Worm (Caenorhabditis elegans) whole organism, dauer: ENCODE measurements around the gene Y69A2AR.31.

ENCODE experiments used
- unc-62 ChIP-seq: sonication (generic microtip); optimal IDR thresholded peaks from 2 replicates; lab custom pipeline; 2017; ENCODE audit warnings: missing biosample characterization, missing genetic modification reagents, missing genetic modification characterization

Gene Y69A2AR.31

DNA sequence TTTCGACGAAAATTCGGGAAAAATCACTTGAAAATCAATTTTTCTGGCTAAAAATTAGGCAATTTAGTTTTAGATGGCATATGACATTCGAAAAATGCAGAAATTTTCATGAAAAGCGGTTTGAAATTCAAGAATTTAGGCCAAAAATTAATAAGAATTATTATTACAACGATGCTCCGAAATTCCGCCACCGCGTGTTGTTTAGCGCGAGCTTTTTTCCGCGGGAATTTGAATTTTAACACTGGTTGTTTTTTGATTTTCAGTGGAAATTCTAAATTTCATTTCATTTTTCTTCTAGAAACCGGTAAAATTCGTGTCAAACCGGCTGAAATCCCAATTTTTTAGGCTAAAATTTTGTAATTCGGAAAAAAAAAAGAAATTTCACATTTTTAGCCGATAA lies 6.9 kb upstream of the Y69A2AR.31 start:
- no peak for TF ChIP-seq unc-62 (GFP tag; lab: Kevin White, UChicago)

DNA sequence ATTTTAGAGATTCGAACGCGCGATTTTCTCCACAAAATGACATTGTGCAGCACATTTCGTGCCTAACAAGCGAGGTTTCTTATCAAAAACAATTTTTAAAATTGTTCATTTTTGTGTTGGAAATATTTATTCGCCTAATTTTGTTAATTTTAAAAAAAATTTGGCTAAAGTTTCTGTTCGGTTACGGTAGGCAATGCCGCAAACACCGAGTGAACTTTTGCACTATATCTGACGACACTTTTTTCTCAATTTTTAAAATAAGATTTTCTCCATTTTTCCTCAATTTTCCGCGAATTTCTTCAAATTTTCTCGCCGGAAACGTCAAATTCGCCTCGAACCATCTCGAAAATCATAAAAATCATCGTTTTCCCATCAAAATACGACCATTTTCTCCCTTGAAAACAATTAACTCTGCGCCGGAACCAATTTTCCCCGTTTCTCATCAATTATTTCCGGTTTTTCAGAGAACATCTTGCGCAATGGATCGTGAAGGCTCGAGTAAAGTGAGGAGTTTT lies 2.8 kb upstream of the Y69A2AR.31 start, which contains the start of gene Y69A2AR.1:
Gene Y69A2AR.1, plus strand, starts transcription at position 465 of the 515 bp plus-strand sequence.
- no peak for TF ChIP-seq unc-62 (GFP tag; lab: Kevin White, UChicago)

DNA sequence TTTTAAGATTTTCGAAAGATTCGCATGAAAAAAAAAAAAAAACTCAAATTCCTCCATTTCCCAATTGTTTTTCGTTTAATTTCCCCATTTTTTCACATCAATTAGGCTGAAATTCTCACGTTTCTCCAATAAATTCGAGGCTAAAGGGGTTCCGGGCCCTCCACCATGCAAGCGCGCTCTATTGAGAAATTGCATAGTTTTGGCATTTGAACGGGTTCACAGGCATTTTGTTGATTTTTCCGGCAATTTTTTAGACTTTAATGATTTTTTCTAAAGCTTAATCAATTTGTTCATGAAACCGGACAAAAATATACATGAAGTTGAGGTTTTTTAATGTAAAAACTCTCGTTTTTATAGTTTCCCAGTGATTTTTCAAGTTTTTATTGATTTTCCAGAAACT lies 2.3 kb upstream of the Y69A2AR.31 start:
- TF ChIP-seq unc-62 (GFP tag; lab: Kevin White, UChicago), result no peak

DNA sequence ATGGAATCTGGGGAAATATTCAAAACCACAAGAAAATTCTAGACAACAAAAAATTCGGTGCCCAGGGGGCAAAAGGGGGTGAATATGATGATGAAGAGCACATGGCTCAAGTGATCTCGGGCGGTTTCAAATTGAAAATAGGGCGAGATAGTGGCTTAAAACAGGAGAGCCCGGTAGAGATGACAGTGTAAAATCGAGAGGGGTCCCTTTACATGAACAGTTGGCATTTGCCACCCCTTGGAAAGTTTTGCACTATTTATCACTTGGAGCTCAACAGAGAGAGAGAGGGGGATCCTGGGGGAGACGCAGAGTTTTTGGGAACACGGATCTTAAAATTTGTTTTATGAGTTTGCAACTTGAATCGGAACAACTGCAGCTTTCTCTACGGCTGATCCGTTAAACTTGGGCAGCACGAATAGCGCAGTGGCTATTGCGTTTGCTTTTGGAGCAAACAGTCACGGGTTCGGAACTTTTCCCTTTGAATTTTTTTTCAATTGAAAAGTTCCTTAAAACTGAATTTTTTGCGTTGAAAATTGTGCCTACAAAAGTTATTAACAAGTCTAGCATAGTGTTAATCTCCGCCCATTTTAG lies 1.7 kb upstream of the Y69A2AR.31 start:
- TF ChIP-seq unc-62 (GFP tag; lab: Kevin White, UChicago), result no peak

DNA sequence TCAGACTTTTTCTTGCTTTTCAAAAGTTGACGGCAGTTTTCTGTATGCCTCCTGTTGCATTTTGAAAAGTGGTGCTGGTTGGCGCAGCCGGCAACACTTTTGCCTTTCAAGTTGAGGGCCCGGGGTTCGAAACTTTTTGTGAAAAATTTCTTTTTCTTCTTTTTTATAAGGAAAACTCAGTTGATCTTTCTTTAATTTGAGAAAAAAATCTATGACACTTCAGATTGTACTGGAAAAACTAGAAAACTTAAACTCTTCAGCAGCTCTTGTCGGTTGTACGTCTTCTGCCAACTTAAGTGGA lies 1.0 kb upstream of the Y69A2AR.31 start:
- no peak for TF ChIP-seq unc-62 (GFP tag; lab: Kevin White, UChicago)

DNA sequence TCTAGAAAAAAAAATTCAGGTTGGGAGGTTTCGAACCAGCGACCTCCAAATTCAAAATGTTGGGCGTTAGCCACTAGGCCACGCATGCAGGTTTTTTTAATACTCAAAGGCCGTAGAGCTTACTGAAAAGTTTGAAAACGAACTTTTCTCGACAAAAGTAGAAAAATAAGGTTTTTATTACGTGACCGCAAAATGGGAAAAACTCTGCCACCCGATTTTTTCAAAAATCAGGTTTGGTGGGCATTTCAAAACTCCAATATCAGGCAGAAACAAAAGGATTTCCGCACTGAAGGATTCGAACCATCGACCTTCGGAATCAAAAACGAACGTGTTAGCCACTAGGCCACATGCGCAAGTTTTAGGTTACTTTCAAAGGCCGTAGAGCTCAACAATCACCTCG lies 5.1 kb downstream of the Y69A2AR.31 start:
- no peak for TF ChIP-seq unc-62 (GFP tag; lab: Kevin White, UChicago)

DNA sequence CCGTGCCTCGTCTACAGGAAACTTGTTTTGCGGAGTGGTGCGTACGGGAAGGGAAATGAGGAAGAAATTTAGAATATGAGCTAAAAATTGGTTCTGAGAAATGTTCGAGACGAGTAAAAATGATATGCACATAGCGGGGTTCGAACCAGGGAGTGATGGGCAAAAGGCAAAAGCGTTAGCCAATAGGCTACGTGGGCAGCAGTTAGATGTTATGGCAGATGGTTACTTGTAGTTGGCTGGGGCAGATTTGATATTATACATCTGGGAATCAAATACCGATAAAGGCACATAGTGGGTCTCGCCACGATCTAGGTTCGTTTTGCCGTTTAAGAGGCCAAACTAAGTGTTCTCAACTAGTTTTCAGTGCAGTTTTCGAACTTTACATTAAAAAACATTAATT lies 6.5 kb downstream of the Y69A2AR.31 start:
- TF ChIP-seq unc-62 (GFP tag; lab: Kevin White, UChicago), result no peak

DNA sequence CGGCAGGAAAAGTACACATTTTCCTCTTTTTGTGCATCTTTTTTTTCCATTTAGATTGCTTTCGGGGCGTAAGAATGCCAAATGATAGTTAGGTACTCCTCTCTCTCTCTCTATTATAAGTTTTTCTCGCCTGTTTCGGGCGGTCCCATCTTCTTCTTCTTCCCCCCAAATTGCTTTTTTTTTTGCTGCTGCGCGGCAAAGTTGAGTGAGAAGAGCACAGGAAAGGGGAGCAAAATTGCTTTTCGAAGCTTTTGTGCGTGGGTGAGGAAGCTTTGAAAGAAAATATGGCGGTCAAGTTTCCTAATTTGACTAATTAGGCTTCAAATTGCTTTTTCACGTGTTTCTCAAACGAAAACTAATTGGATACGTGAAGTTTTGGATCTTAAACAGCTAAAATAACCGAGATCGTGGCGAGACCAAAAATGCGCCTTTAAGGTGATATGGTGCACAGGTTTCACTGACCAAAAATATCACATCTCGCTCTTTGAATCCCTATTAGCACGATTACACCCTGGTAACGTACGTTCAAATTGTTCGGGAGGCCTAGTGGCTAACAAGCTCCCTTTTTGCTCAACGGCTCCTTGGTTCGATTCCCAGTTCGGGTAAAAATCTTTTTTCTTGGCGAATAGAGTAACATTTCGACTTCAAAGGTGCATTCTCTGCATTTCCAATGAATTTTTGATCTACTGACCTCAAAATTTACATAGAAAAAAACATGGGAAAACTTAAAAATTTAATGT lies 7.2 kb downstream of the Y69A2AR.31 start:
- TF ChIP-seq unc-62 (GFP tag; lab: Kevin White, UChicago), result no peak

DNA sequence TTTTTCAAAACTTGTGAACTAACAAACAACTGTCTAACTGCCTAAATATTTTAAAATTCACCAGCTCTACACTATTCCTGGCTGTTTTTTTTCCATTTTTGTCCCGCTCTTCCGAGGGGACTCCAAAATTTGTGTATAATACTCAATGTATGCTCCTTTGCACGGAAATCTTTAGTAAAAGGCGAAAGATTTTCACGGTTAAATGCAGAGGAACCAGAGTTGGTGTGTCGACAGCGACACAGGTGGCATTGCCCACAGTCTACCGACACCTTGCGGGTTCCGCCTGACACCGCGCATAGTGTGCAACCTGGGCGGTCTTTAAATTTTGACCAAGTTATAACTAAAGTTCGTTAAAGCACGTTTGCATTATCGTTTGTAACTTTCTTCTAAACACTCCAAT lies 8.8 kb downstream of the Y69A2AR.31 start:
- no peak for TF ChIP-seq unc-62 (GFP tag; lab: Kevin White, UChicago)

DNA sequence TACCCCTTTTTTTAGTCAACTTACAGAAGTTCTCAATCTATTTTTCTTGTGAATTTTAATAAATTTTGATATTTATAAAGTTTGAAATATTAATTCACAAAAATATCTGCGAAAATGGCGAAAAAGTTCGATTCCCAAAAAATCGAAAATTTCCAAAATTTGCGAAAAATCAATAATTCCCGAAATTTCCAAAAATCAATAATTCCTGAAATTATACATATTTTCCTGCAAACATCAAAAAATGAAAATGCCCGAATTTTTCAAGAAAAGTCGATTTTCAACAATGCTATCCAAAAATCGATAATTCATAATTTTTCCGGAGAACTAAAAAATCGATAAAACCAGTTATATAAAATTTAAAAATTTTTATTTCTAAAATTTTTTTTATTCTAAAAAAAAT lies 13.8 kb downstream of the Y69A2AR.31 start:
- no peak for TF ChIP-seq unc-62 (GFP tag; lab: Kevin White, UChicago)

DNA sequence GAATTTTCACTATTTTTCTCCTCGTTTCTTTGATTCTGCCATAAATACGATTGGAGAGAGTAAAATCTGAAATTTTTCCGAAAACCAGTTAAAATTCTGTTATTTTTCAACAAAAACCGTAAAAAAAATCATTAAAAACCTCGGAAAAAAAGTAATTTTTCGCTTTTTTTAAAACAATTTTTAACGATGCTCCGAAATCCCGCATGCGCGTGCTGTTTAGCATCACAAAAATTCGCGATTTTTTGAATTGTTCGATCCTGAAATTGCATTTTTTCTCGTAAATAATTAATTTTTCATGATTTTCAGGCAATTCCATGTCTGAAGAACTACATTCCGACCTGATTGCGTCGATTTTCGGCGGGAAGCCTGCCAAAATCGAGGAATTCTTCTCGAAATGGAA lies 21.1 kb downstream of the Y69A2AR.31 start, which contains the start of gene ric-8:
Gene ric-8, plus strand, starts transcription at position 301 of the 400 bp plus-strand sequence.
- TF ChIP-seq unc-62 (GFP tag; lab: Kevin White, UChicago), result no peak

DNA sequence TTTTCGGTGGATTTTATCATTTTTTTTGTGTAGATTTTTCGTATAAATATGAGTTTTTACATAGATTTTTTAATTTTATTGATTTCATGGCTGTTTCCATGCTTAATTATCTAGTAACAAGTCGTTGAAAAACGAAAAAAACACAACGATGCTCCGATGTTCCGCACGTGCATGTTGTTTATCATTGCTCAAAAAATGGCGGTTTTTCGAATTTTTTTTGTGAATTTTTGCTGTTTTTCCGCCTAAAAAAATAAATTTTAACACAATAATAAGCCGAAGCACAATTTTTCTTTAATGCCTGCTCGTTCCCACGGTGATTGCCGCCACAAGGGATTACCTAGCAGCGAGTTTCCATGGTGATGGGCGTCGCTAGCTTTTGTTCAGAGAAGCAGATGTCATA lies 21.7 kb downstream of the Y69A2AR.31 start:
- TF ChIP-seq unc-62 (GFP tag; lab: Kevin White, UChicago), result no peak

DNA sequence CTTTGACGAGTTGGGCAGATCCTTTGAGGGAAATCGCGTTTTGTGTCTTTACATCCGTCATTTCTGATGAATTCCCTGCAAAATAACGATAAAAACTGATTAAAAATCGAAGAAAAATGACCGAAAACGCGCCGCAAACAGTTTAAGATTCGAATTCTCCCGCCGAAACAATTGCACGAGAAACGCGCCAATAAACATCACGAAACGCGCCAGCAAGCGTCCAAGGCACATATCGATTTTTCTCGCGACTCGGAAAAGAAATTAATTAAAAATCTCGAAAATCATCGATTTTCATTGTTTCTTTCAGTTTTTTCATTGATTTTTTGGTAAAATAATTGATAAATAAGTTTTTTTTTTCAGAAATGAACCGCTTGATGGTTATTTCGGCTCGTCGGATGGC lies 22.9 kb downstream of the Y69A2AR.31 start, which contains the start of the genes mdf-2 and nduv-3:
Gene mdf-2, minus strand, starts transcription at position 176 of the 400 bp plus-strand sequence.
Gene nduv-3, plus strand, starts transcription at position 361 of the 400 bp plus-strand sequence.
- TF ChIP-seq unc-62 (GFP tag; lab: Kevin White, UChicago), result no peak

DNA sequence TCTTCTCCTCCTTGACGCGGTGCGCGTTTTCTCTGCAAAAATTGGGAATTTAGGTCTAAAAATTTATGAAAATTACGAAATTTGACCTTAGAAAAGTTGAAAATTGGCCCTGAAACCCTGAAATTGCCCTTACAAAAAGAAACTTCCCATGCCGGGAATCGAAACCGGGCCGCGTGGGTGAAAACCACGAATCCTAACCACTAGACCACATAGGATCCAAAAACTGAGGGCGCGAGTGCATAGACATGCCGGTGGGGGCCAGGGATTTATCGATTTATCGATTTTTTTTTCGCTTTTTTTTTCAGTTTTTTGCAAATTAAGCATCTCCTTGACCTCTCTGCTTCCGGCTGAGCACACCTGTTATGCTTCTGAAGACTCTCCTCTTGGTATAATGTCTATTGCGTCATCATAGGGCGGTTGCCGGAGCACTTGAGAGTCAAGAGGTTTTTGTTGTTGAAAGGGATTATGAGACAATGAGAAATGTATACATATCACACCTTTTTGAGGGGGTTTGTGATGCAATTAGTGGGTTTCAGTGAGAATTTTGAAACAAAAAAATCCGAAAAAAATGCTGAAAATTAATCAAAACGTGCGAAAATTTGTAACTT lies 24.0 kb downstream of the Y69A2AR.31 start:
- no peak for TF ChIP-seq unc-62 (GFP tag; lab: Kevin White, UChicago)

DNA sequence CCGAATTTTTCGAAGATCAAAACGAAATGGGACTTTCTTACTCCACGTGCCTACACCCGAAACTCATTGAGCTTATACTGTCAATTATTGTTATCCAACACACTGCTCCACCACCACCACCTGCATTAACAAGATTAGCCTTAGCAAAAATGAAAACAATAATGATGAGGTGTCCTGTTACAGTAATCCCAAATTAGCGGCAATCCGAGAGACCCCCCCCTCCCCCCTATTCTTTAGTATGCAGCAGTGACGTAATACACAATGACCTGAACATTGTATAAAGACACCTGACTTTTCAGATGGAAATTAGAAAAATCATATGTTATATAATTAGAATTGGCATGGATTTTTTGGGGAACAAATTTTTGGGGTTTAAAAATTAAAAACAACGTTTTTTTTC lies 28.8 kb downstream of the Y69A2AR.31 start:
- TF ChIP-seq unc-62 (GFP tag; lab: Kevin White, UChicago), result no peak

DNA sequence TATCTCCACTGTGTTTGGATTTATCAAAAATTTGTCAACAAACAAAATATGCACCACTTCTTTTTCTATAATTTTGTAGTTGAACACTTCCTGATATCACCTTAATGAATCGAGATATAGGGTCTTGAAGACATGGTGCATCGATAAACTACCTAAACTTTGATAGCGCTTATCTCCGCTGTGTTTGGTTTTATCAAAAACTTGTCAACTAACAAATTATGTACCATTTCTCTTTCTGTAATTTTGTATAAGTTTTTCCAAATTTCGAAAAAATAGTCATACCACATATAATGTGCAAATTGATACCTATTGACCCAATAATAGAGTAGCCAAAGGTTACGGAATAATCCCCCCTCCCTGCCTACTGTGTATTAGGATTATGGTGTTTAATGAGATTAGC lies 33.7 kb downstream of the Y69A2AR.31 start:
- no peak for TF ChIP-seq unc-62 (GFP tag; lab: Kevin White, UChicago)
